Worm (Caenorhabditis elegans) whole organism, L3 larva: ENCODE measurements around the gene Y67D8C.22.

Experiments used
- ama-1 ChIP-seq: fragments of 150-350 bp; optimal IDR thresholded peaks from 2 replicates; lab custom pipeline; 2018
- ceh-82 ChIP-seq: fragments of 150-350 bp; optimal IDR thresholded peaks from 2 replicates; lab custom pipeline; 2014; ENCODE audit warnings: missing biosample characterization, missing genetic modification characterization
- elt-2 ChIP-seq: sonication (generic microtip); optimal IDR thresholded peaks from 2 replicates; lab custom pipeline; 2016; ENCODE audit warnings: missing genetic modification reagents, mild to moderate bottlenecking, missing genetic modification characterization, missing compliant biosample characterization
- nhr-12 ChIP-seq: fragments of 150-350 bp; optimal IDR thresholded peaks from 2 replicates; lab custom pipeline; 2014; ENCODE audit warnings: missing biosample characterization, missing genetic modification characterization
- nhr-77 ChIP-seq: fragments of 150-350 bp; optimal IDR thresholded peaks from 2 replicates; lab custom pipeline; 2014; ENCODE audit warnings: missing biosample characterization, missing genetic modification characterization
- pha-4 ChIP-seq: fragments of 150-350 bp; optimal IDR thresholded peaks from 2 replicates; lab custom pipeline; 2014; ENCODE audit warnings: missing biosample characterization, missing genetic modification reagents, missing genetic modification characterization
- pqm-1 ChIP-seq: fragments of 150-350 bp; optimal IDR thresholded peaks from 2 replicates; lab custom pipeline; 2017; ENCODE audit warnings: missing biosample characterization, missing genetic modification characterization, inconsistent platforms
- unc-39 ChIP-seq: sonication (generic microtip); optimal IDR thresholded peaks from 4 replicates; lab custom pipeline; 2017; ENCODE audit warnings: missing biosample characterization, missing genetic modification characterization
- unc-62 ChIP-seq: fragments of 150-350 bp; sonication (generic microtip); optimal IDR thresholded peaks from 4 replicates; lab custom pipeline; 2014; ENCODE audit warnings: missing biosample characterization, missing genetic modification reagents, missing genetic modification characterization

- no peak for TF ChIP-seq ama-1 (lab: Kevin White, UChicago)
- no peak for TF ChIP-seq pqm-1
- no peak for TF ChIP-seq unc-39 (tag; lab: Kevin White, UChicago)
- no peak for TF ChIP-seq nhr-12 (tag; lab: Kevin White, UChicago)
- no peak for TF ChIP-seq unc-62 (GFP tag; lab: Kevin White, UChicago)
- no peak for TF ChIP-seq pha-4 (tag; lab: Kevin White, UChicago)
- no peak for TF ChIP-seq nhr-77 (tag; lab: Kevin White, UChicago)
- no peak for TF ChIP-seq elt-2 (tag; lab: Kevin White, UChicago)
- TF ChIP-seq ceh-82 = no peak
Observed at ce11 chrIV:3046889-3047288, 29.2 kb downstream of the Y67D8C.22 start.
